Fruit fly (Drosophila melanogaster) S2 (cell line): ENCODE data around the gene NP15.6.

Experiments
- CG8478 ChIP-seq: fragments of >200 bp; optimal IDR thresholded peaks from 2 replicates; lab custom pipeline; 2018
- CTCF ChIP-seq, 2 experiments: fragments of >200 bp; optimal IDR thresholded peaks; 2 replicates each; lab custom pipeline; 2018

DNA sequence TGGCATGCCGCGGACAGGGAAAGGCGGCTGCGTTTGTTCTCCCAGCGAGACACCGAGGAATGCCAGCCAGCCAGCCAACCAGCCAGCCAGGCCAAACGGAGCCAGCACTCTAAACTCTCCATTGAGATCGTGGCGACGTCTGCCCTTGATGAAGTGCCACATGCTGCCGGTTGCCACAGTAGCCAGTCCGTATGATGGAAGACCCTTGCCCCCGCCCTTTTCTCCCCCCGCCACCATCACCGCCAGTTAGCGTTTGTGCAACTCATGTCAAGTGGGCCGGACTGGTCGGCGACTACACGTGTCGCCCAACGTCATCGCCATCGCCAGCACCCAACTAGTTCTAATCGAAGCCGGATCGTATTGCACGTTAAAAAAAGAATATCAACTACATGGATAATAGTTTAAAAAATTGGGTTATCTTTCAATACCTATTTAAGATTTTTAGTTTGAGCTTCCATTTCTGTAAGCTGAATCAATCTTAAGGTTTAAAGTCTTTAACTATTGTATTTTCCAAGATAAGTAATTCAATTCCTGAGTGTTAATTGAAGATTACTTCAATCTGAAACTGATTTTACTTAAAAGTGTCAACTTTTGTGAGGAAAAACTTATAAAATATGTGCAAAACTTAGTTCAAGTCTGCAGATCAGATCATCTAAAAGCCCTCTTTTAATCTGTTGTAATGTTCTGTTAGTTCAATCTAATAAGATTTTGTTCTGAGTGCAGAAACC, 43.2 kb downstream of the NP15.6 start:
- TF ChIP-seq CG8478 (lab: Kevin White, UChicago) (no peak), CTCF (optimal IDR thresholded peaks at IDR 0.05; lab: Kevin White, UChicago) (no peak)
